Worm (Caenorhabditis elegans) whole organism, L1 larva: Measurements from ENCODE around the gene F55F10.1.

Experiments
- C16A3.4 ChIP-seq: fragments of 150-350 bp; optimal IDR thresholded peaks from 2 replicates; lab custom pipeline; 2014; ENCODE audit warnings: missing biosample characterization, missing genetic modification characterization
- aha-1 ChIP-seq: fragments of 150-350 bp; optimal IDR thresholded peaks from 2 replicates; lab custom pipeline; 2014; ENCODE audit warnings: missing biosample characterization, missing genetic modification characterization
- aly-2 ChIP-seq: fragments of 150-350 bp; optimal IDR thresholded peaks from 2 replicates; lab custom pipeline; 2014; ENCODE audit warnings: missing biosample characterization, missing genetic modification characterization
- ama-1 ChIP-seq: fragments of 150-350 bp; optimal IDR thresholded peaks from 2 replicates; lab custom pipeline; 2014
- blmp-1 ChIP-seq: fragments of 150-350 bp; optimal IDR thresholded peaks from 2 replicates; lab custom pipeline; 2014; ENCODE audit warnings: missing biosample characterization, missing genetic modification characterization
- ceh-88 ChIP-seq: fragments of 200-800 bp; sonication (Bioruptor generic); IDR thresholded peaks from 2 replicates; pipeline ENCODE4 v1.3.6; 2022; ENCODE audit warnings: missing genetic modification characterization, missing compliant biosample characterization
- ceh-90 ChIP-seq: sonication (generic microtip); optimal IDR thresholded peaks from 2 replicates; lab custom pipeline; 2016; ENCODE audit warnings: missing genetic modification characterization, missing compliant biosample characterization
- dsc-1 ChIP-seq: sonication (generic microtip); optimal IDR thresholded peaks from 2 replicates; lab custom pipeline; 2016; ENCODE audit warnings: mild to moderate bottlenecking, missing genetic modification characterization, missing compliant biosample characterization
- efl-1 ChIP-seq, 4 experiments: fragments of 150-350 bp; optimal IDR thresholded peaks in 3 of 4; peaks in 1 of 4; 1 replicate in 1 of 4; 2 replicates in 3 of 4; lab custom pipeline; 2014; ENCODE audit warnings: missing biosample characterization in 2 of 4, missing genetic modification characterization in 2 of 4, missing genetic modification reagents in 2 of 4
- efl-3 ChIP-seq: fragments of 200-800 bp; sonication (Bioruptor generic); optimal IDR thresholded peaks from 2 replicates; lab custom pipeline; 2018; ENCODE audit warnings: mild to moderate bottlenecking, missing genetic modification characterization, missing compliant biosample characterization
- egl-13 ChIP-seq: sonication (generic microtip); optimal IDR thresholded peaks from 2 replicates; lab custom pipeline; 2016; ENCODE audit warnings: missing genotype, missing genetic modification reagents, missing genetic modification characterization, missing compliant biosample characterization
- elt-2 ChIP-seq: sonication (generic microtip); optimal IDR thresholded peaks from 2 replicates; lab custom pipeline; 2016; ENCODE audit warnings: missing genetic modification characterization, mild to moderate bottlenecking, inconsistent platforms, missing compliant biosample characterization, missing genetic modification reagents
- fkh-10 ChIP-seq: sonication (generic microtip); optimal IDR thresholded peaks from 2 replicates; lab custom pipeline; 2017; ENCODE audit warnings: missing biosample characterization, missing genetic modification reagents, missing genetic modification characterization
- fkh-8 ChIP-seq: sonication (generic microtip); optimal IDR thresholded peaks from 2 replicates; lab custom pipeline; 2016; ENCODE audit warnings: mild to moderate bottlenecking, missing genetic modification characterization, missing compliant biosample characterization
- fos-1 ChIP-seq: fragments of 150-350 bp; optimal IDR thresholded peaks from 2 replicates; lab custom pipeline; 2014; ENCODE audit warnings: missing biosample characterization, missing genetic modification characterization
- hpl-2 ChIP-seq: fragments of 150-350 bp; optimal IDR thresholded peaks from 2 replicates; lab custom pipeline; 2014; ENCODE audit warnings: missing biosample characterization, missing genetic modification reagents, missing genetic modification characterization
- irx-1 ChIP-seq: sonication (generic microtip); optimal IDR thresholded peaks from 2 replicates; lab custom pipeline; 2016; ENCODE audit warnings: missing genetic modification characterization, missing compliant biosample characterization
- isw-1 ChIP-seq: fragments of 200-800 bp; sonication (Bioruptor generic); IDR thresholded peaks from 2 replicates; pipeline ENCODE4 v1.3.6; 2022; ENCODE audit warnings: missing genetic modification characterization, missing compliant biosample characterization
- jun-1 ChIP-seq: fragments of 150-350 bp; optimal IDR thresholded peaks from 2 replicates; lab custom pipeline; 2014; ENCODE audit warnings: missing biosample characterization, missing genetic modification reagents, missing genetic modification characterization
- lin-13 ChIP-seq: fragments of 150-350 bp; optimal IDR thresholded peaks from 2 replicates; lab custom pipeline; 2014; ENCODE audit warnings: missing biosample characterization, missing genetic modification reagents, missing genetic modification characterization
- lin-14 ChIP-seq: fragments of 200-800 bp; sonication (Bioruptor generic); optimal IDR thresholded peaks from 2 replicates; lab custom pipeline; 2018; ENCODE audit warnings: mild to moderate bottlenecking, missing genetic modification characterization, moderate library complexity, missing compliant biosample characterization
- lin-35 ChIP-seq, 2 experiments: fragments of 150-350 bp; optimal IDR thresholded peaks; 2 replicates each; lab custom pipeline; 2014; ENCODE audit warnings: missing biosample characterization in 2 of 2, missing genetic modification characterization in 2 of 2, missing genetic modification reagents in 2 of 2
- lsy-2 ChIP-seq, 2 experiments: fragments of 150-350 bp; optimal IDR thresholded peaks; 2 replicates each; lab custom pipeline; 2014; ENCODE audit warnings: missing biosample characterization in 2 of 2, missing genetic modification characterization in 2 of 2
- mdl-1 ChIP-seq, 2 experiments: fragments of 150-350 bp; optimal IDR thresholded peaks; 2 replicates each; lab custom pipeline; 2014 to 2017; ENCODE audit warnings: missing biosample characterization in 2 of 2, missing genetic modification characterization in 2 of 2, inconsistent platforms in 1 of 2
- mef-2 ChIP-seq: fragments of 150-350 bp; optimal IDR thresholded peaks from 2 replicates; lab custom pipeline; 2014; ENCODE audit warnings: missing biosample characterization, missing genetic modification characterization
- nhr-11 ChIP-seq: fragments of 150-350 bp; optimal IDR thresholded peaks from 2 replicates; lab custom pipeline; 2014; ENCODE audit warnings: missing biosample characterization, missing genetic modification characterization
- nhr-19 ChIP-seq: fragments of 200-800 bp; sonication (Bioruptor generic); conservative IDR thresholded peaks from 2 replicates; pipeline ENCODE4 v1.3.6; 2022; ENCODE audit warnings: missing genetic modification characterization, missing compliant biosample characterization
- nhr-20 ChIP-seq: sonication (generic microtip); optimal IDR thresholded peaks from 2 replicates; lab custom pipeline; 2016; ENCODE audit warnings: mild to moderate bottlenecking, missing genetic modification characterization, missing compliant biosample characterization
- nhr-237 ChIP-seq: fragments of 150-350 bp; optimal IDR thresholded peaks from 2 replicates; lab custom pipeline; 2014; ENCODE audit warnings: missing biosample characterization, missing genetic modification characterization
- nhr-47 ChIP-seq: sonication (generic microtip); optimal IDR thresholded peaks from 2 replicates; lab custom pipeline; 2016; ENCODE audit warnings: mild to moderate bottlenecking, missing genetic modification characterization, moderate library complexity, missing compliant biosample characterization
- nhr-71 ChIP-seq: sonication (generic microtip); optimal IDR thresholded peaks from 2 replicates; lab custom pipeline; 2016; ENCODE audit warnings: mild to moderate bottlenecking, missing genetic modification characterization, moderate library complexity, missing compliant biosample characterization
- nhr-76 ChIP-seq: sonication (generic microtip); optimal IDR thresholded peaks from 2 replicates; lab custom pipeline; 2017; ENCODE audit warnings: missing biosample characterization, missing genetic modification characterization
- nhr-77 ChIP-seq: fragments of 150-350 bp; optimal IDR thresholded peaks from 2 replicates; lab custom pipeline; 2014; ENCODE audit warnings: missing biosample characterization, missing genetic modification characterization
- nhr-84 ChIP-seq: sonication (generic microtip); optimal IDR thresholded peaks from 2 replicates; lab custom pipeline; 2017; ENCODE audit warnings: missing biosample characterization, missing genetic modification characterization
- nhr-85 ChIP-seq: sonication (generic microtip); peaks from one replicate; lab custom pipeline; 2016; ENCODE audit warnings: missing genetic modification characterization, inconsistent platforms, missing compliant biosample characterization
- nhr-90 ChIP-seq: sonication (generic microtip); optimal IDR thresholded peaks from 2 replicates; lab custom pipeline; 2016; ENCODE audit warnings: mild to moderate bottlenecking, missing genetic modification characterization, missing compliant biosample characterization; ENCODE audit not compliant: poor library complexity
- skn-1 ChIP-seq: fragments of 150-350 bp; optimal IDR thresholded peaks from 2 replicates; lab custom pipeline; 2014; ENCODE audit warnings: missing biosample characterization, missing genetic modification characterization
- snu-23 ChIP-seq: sonication (generic microtip); optimal IDR thresholded peaks from 2 replicates; lab custom pipeline; 2016; ENCODE audit warnings: missing genetic modification characterization, missing compliant biosample characterization
- sup-37 ChIP-seq: fragments of 200-800 bp; sonication (Bioruptor generic); optimal IDR thresholded peaks from 2 replicates; lab custom pipeline; 2018; ENCODE audit warnings: mild to moderate bottlenecking, missing genetic modification characterization, missing compliant biosample characterization
- tbx-2 ChIP-seq: sonication (generic microtip); optimal IDR thresholded peaks from 2 replicates; lab custom pipeline; 2016; ENCODE audit warnings: missing genetic modification characterization, missing compliant biosample characterization
- tlp-1 ChIP-seq: fragments of 150-350 bp; optimal IDR thresholded peaks from 2 replicates; lab custom pipeline; 2014; ENCODE audit warnings: missing biosample characterization, missing genetic modification characterization
- unc-130 ChIP-seq: fragments of 150-350 bp; optimal IDR thresholded peaks from 2 replicates; lab custom pipeline; 2017; ENCODE audit warnings: missing biosample characterization, missing genetic modification characterization, inconsistent platforms
- unc-30 ChIP-seq: sonication (generic microtip); optimal IDR thresholded peaks from 2 replicates; lab custom pipeline; 2017; ENCODE audit warnings: missing biosample characterization, missing genetic modification characterization
- unc-86 ChIP-seq: sonication (generic microtip); optimal IDR thresholded peaks from 2 replicates; lab custom pipeline; 2016; ENCODE audit warnings: missing genetic modification characterization, missing compliant biosample characterization
- unc-98 ChIP-seq: fragments of 200-800 bp; sonication (Bioruptor generic); IDR thresholded peaks from 2 replicates; pipeline ENCODE4 v1.3.6; 2022; ENCODE audit warnings: missing genetic modification characterization, missing compliant biosample characterization
- vab-15 ChIP-seq: sonication (generic microtip); optimal IDR thresholded peaks from 2 replicates; lab custom pipeline; 2017; ENCODE audit warnings: missing genotype, mild to moderate bottlenecking, missing genetic modification characterization, missing compliant biosample characterization
- xbp-1 ChIP-seq: sonication (generic microtip); optimal IDR thresholded peaks from 2 replicates; lab custom pipeline; 2016; ENCODE audit warnings: missing genetic modification characterization, missing compliant biosample characterization
- ztf-4 ChIP-seq: fragments of 150-350 bp; optimal IDR thresholded peaks from 2 replicates; lab custom pipeline; 2014; ENCODE audit warnings: missing biosample characterization, missing genetic modification characterization

Gene F55F10.1

ce11 chrIV:4399418-4400136 is 38.9 kb downstream of the F55F10.1 start:
- TF ChIP-seq fkh-10 (no peak), efl-1 (optimal IDR thresholded peaks at IDR 0.05; lab: Kevin White, UChicago) (peak in 1 of 2 experiments; percentile 1), efl-1 (GFP tag; optimal IDR thresholded peaks at IDR 0.05 in 1 of 2; lab: Kevin White, UChicago) (peak in 1 of 2 experiments; percentile 71), blmp-1 (peak; percentile 63)

- peak; percentile 50 for TF ChIP-seq ama-1
- peak; percentile 73 to 80 for TF ChIP-seq efl-1 (optimal IDR thresholded peaks at IDR 0.05; lab: Kevin White, UChicago)
- TF ChIP-seq efl-1 (GFP tag; optimal IDR thresholded peaks at IDR 0.05 in 1 of 2; lab: Kevin White, UChicago) = peak; percentile 3 to 92
- TF ChIP-seq mef-2 (tag; lab: Kevin White, UChicago) = no peak
- TF ChIP-seq irx-1 (tag; lab: Kevin White, UChicago) = peak; percentile 80
- peak; percentile 66 for TF ChIP-seq vab-15 (tag; lab: Kevin White, UChicago)
- peak; percentile 28 for TF ChIP-seq xbp-1 (tag; lab: Kevin White, UChicago)
- TF ChIP-seq nhr-71 (tag; lab: Kevin White, UChicago) = peak; percentile 88
- TF ChIP-seq egl-13 = no peak
- TF ChIP-seq efl-3 (GFP tag; lab: Kevin White, UChicago) = peak; percentile 96
- TF ChIP-seq dsc-1 (tag; lab: Kevin White, UChicago) = no peak
- TF ChIP-seq nhr-19 = peak; percentile 89
- peak; percentile 95 for TF ChIP-seq lin-14
- TF ChIP-seq lin-13 = peak; percentile 73
- peak; percentile 57 for TF ChIP-seq skn-1 (tag; lab: Kevin White, UChicago)
- TF ChIP-seq jun-1 = peak; percentile 42
- peak; percentile 94 for TF ChIP-seq nhr-90 (tag; lab: Kevin White, UChicago)
- peak; percentile 74 for TF ChIP-seq hpl-2 (GFP tag; lab: Kevin White, UChicago)
- peak; percentile 63 for TF ChIP-seq snu-23 (GFP tag; lab: Kevin White, UChicago)
- peak; percentile 84 for TF ChIP-seq nhr-47 (tag; lab: Kevin White, UChicago)
- peak; percentile 56 to 86 for TF ChIP-seq lin-35 (GFP tag; optimal IDR thresholded peaks at IDR 0.05; lab: Kevin White, UChicago)
- no peak for TF ChIP-seq nhr-84
- no peak for TF ChIP-seq fkh-10
- peak; percentile 55 for TF ChIP-seq fos-1 (tag; lab: Kevin White, UChicago)
- TF ChIP-seq nhr-77 (tag; lab: Kevin White, UChicago) = peak; percentile 61
- TF ChIP-seq tlp-1 = no peak
- 0 out of 2 replicates have a peak, but pooled peaks have one; percentile 43 for TF ChIP-seq ceh-88 (GFP tag; lab: Robert Waterston, UW)
- TF ChIP-seq elt-2 (tag; lab: Kevin White, UChicago) = no peak
- no peak for TF ChIP-seq nhr-76
- peak; percentile 84 for TF ChIP-seq nhr-20 (tag; lab: Kevin White, UChicago)
- no peak for TF ChIP-seq isw-1 (GFP tag; lab: Robert Waterston, UW)
- TF ChIP-seq fkh-8 (tag; lab: Kevin White, UChicago) = no peak
- peak; percentile 100 for TF ChIP-seq nhr-85 (tag; lab: Kevin White, UChicago)
- peak; percentile 41 for TF ChIP-seq aly-2 (tag; lab: Kevin White, UChicago)
- no peak for TF ChIP-seq unc-86 (tag; lab: Kevin White, UChicago)
- TF ChIP-seq unc-130 (tag; lab: Kevin White, UChicago) = peak; percentile 17
- TF ChIP-seq nhr-237 (tag; lab: Kevin White, UChicago) = peak; percentile 57
- TF ChIP-seq unc-98 (GFP tag; lab: Robert Waterston, UW) = no peak
- peak; percentile 72 to 81 for TF ChIP-seq lsy-2 (tag; optimal IDR thresholded peaks at IDR 0.05; lab: Kevin White, UChicago)
- peak; percentile 68 for TF ChIP-seq nhr-11
- no peak for TF ChIP-seq unc-30
- TF ChIP-seq aha-1 (tag; lab: Kevin White, UChicago) = no peak
- peak; percentile 64 for TF ChIP-seq tbx-2 (tag; lab: Kevin White, UChicago)
- TF ChIP-seq ztf-4 (tag; lab: Kevin White, UChicago) = peak; percentile 68
- TF ChIP-seq mdl-1 (tag; optimal IDR thresholded peaks at IDR 0.05; lab: Kevin White, UChicago) = peak; percentile 10 to 63
- no peak for TF ChIP-seq sup-37 (GFP tag; lab: Kevin White, UChicago)
- no peak for TF ChIP-seq ceh-90 (tag; lab: Kevin White, UChicago)
- peak; percentile 72 for TF ChIP-seq C16A3.4 (tag; lab: Kevin White, UChicago)
These were observed 40.0 kb downstream of the F55F10.1 start, which contains the start of gene Y24D9A.6 for ce11 chrIV:4400350-4401326. Gene Y24D9A.6 (minus strand): TSS chrIV:4400400.
